Worm (Caenorhabditis elegans): ENCODE measurements around the gene T10H9.8.

T10H9.8 gene

DNA sequence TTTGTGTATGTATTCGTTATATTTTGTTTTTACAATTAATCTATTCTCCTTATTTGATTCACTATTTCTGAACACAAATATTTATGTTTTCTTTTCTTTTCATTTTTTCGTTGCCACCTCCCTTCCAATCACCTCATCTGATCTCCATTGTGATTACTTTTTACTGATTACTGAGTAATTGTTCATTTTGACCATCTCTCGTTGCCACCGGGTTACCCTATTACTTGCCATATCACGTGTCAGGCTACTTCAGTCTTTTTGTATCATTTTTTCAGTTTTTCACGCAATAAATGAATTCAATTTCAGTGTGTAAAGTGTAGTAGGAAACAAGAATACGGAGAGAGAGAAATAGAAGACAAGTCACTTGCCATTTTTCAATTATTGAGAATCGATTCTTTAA, at the start of gene T10H9.8:
Gene T10H9.8 (plus strand): TSS at position 301 of the 400 bp plus-strand sequence.
- TF ChIP-seq tbx-37 (GFP tag; conservative IDR thresholded peaks at IDR 0.05) (no peak), sea-1 (GFP tag; conservative IDR thresholded peaks at IDR 0.05) (no peak), ceh-13 (GFP tag; optimal IDR thresholded peaks at IDR 0.05) (no peak), hmg-4 (GFP tag; optimal IDR thresholded peaks at IDR 0.05) (no peak), aly-1 (tag; optimal IDR thresholded peaks at IDR 0.05) (no peak), tbx-11 (GFP tag; IDR thresholded peaks at IDR 0.05) (no peak), B0310.2 (tag; optimal IDR thresholded peaks at IDR 0.05) (no peak), pes-1 (GFP tag; IDR thresholded peaks at IDR 0.05) (no peak), flt-1 (GFP tag; IDR thresholded peaks at IDR 0.05) (no peak), ceh-36 (tag; optimal IDR thresholded peaks at IDR 0.05) (no peak), F13C5.2 (tag; optimal IDR thresholded peaks at IDR 0.05) (no peak), tra-4 (tag; optimal IDR thresholded peaks at IDR 0.05) (no peak)

DNA sequence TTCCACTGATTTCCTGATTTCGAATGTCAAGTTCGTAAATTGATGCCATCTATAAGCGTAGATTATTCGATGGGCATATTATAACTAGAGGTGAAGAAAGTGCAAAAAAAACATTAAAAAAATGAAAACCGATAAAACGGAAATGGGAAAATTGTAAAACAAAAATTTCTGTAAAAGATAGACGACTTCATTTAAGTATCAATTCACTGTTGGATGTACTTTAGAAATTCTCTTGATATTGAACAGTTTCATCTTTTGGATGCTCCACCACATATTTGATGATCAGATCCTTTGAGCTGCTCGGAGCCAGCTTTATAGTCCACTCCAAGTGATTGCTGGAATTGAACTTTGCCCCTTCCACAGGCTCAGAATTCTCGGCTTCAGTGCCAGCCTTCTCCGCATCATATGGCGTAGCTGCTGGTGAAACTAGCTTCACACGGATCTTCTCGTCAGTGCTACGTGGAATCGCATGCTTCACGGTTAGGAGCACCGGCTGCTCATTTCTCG, 49.5 kb upstream of the T10H9.8 start, which contains the start of gene ZK1055.6:
Gene ZK1055.6 (minus strand): TSS at position 51 of the 507 bp plus-strand sequence.
- no peak for TF ChIP-seq ets-7 (tag; optimal IDR thresholded peaks at IDR 0.05)
- TF ChIP-seq B0310.2 (tag; optimal IDR thresholded peaks at IDR 0.05) = no peak
- no peak for TF ChIP-seq tra-4 (tag; optimal IDR thresholded peaks at IDR 0.05)
- no peak for TF ChIP-seq pes-1 (GFP tag; IDR thresholded peaks at IDR 0.05)
- no peak for TF ChIP-seq sea-1 (GFP tag; conservative IDR thresholded peaks at IDR 0.05)
- no peak for TF ChIP-seq ceh-36 (tag; optimal IDR thresholded peaks at IDR 0.05)
- no peak for TF ChIP-seq tbx-11 (GFP tag; IDR thresholded peaks at IDR 0.05)

DNA sequence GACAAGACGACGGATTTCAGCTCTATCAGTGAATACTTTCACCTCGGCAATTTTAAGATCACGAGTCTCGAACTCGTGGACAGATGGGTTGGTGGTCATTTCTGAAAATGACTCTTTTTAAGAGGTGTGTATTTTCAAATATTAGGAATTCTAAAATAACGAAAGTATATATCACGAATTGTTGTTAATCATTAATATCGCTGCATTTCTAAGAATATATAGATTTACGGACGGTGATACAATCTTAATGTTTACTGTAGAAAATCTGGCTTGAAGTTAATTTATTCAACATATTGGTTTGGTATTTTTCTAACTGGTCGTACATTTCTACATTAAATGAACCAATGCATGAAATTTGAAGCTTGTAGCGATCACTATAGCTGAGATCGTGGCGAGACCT, 46.9 kb upstream of the T10H9.8 start, which contains the start of gene ZK1055.7:
Gene ZK1055.7 (minus strand): TSS at position 101 of the 400 bp plus-strand sequence.
- TF ChIP-seq ets-7 (tag; optimal IDR thresholded peaks at IDR 0.05) (no peak), tra-4 (tag; optimal IDR thresholded peaks at IDR 0.05) (no peak), ama-1 (optimal IDR thresholded peaks at IDR 0.05) (no peak), ceh-36 (tag; optimal IDR thresholded peaks at IDR 0.05) (no peak), sea-1 (GFP tag; conservative IDR thresholded peaks at IDR 0.05) (no peak), tbx-37 (GFP tag; conservative IDR thresholded peaks at IDR 0.05) (no peak), scrt-1 (GFP tag; IDR thresholded peaks at IDR 0.05) (no peak), pes-1 (GFP tag; IDR thresholded peaks at IDR 0.05) (no peak), flt-1 (GFP tag; IDR thresholded peaks at IDR 0.05) (no peak), hnd-1 (tag; optimal IDR thresholded peaks at IDR 0.05) (no peak), F13C5.2 (tag; optimal IDR thresholded peaks at IDR 0.05) (no peak), ceh-13 (GFP tag; optimal IDR thresholded peaks at IDR 0.05) (no peak), hmg-4 (GFP tag; optimal IDR thresholded peaks at IDR 0.05) (no peak)

DNA sequence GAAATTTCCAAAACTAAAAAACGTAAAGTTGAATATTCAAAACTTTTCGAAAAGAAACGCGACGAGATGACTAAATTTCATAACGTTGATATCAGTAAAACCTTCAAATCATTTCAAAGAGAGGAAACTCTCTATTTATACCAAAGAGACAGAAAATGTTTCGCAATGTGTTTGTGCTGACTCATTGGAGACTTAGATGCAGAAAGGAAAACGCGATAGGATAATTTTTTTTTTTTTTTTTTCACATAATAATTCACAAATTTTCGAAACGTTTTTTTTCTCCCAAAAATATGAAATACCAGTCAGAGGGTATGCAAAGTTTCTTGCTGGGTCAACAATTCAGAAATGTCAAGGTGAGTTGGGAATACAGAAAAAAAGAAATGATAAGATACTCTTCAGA, 46.0 kb upstream of the T10H9.8 start:
- TF ChIP-seq pes-1 (GFP tag; IDR thresholded peaks at IDR 0.05) (no peak), scrt-1 (GFP tag; IDR thresholded peaks at IDR 0.05) (no peak), flt-1 (GFP tag; IDR thresholded peaks at IDR 0.05) (no peak), hmbx-1 (tag; optimal IDR thresholded peaks at IDR 0.05) (no peak), tra-4 (tag; optimal IDR thresholded peaks at IDR 0.05) (no peak), B0310.2 (tag; optimal IDR thresholded peaks at IDR 0.05) (no peak)

- TF ChIP-seq ceh-13 (GFP tag; optimal IDR thresholded peaks at IDR 0.05) = no peak
- TF ChIP-seq hmg-4 (GFP tag; optimal IDR thresholded peaks at IDR 0.05) = no peak
Measured at ce11 chrV:6611058-6611457, 41.1 kb upstream of the T10H9.8 start, which contains the start of gene gon-14. Gene gon-14 (minus strand): TSS chrV:6611158.

DNA sequence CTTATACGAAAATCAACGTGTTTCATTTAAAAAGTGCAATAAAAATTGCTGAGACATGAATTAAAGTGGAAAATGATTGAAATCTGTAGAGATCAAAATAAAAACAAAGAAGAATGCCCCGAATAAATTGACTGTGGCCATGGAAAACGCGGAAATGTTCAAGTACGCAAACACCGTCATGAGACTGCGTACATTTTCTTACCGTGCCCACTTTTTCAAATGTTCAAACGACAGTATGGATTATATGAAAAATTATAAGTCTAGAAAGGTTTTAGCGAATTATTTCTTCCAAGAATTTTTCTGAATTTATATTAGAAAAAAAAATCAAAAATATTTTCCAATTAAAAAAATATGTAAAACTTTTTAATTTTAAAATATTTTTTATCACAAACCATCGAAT, 40.6 kb upstream of the T10H9.8 start:
- no peak for TF ChIP-seq ceh-13 (GFP tag; optimal IDR thresholded peaks at IDR 0.05)
- no peak for TF ChIP-seq hmg-4 (GFP tag; optimal IDR thresholded peaks at IDR 0.05)
- TF ChIP-seq F13C5.2 (tag; optimal IDR thresholded peaks at IDR 0.05) = no peak
- no peak for TF ChIP-seq scrt-1 (GFP tag; IDR thresholded peaks at IDR 0.05)
- no peak for TF ChIP-seq ama-1 (optimal IDR thresholded peaks at IDR 0.05)
- no peak for TF ChIP-seq tbx-11 (GFP tag; IDR thresholded peaks at IDR 0.05)
- no peak for TF ChIP-seq pes-1 (GFP tag; IDR thresholded peaks at IDR 0.05)
- no peak for TF ChIP-seq B0310.2 (tag; optimal IDR thresholded peaks at IDR 0.05)

- TF ChIP-seq ceh-13 (GFP tag; optimal IDR thresholded peaks at IDR 0.05) (no peak), F13C5.2 (tag; optimal IDR thresholded peaks at IDR 0.05) (no peak), tbx-11 (GFP tag; IDR thresholded peaks at IDR 0.05) (no peak), B0310.2 (tag; optimal IDR thresholded peaks at IDR 0.05) (no peak), aly-1 (tag; optimal IDR thresholded peaks at IDR 0.05) (no peak), ceh-36 (tag; optimal IDR thresholded peaks at IDR 0.05) (no peak), tbx-37 (GFP tag; conservative IDR thresholded peaks at IDR 0.05) (no peak), sea-1 (GFP tag; conservative IDR thresholded peaks at IDR 0.05) (no peak), hnd-1 (tag; optimal IDR thresholded peaks at IDR 0.05) (no peak), ama-1 (optimal IDR thresholded peaks at IDR 0.05) (no peak), hmg-4 (GFP tag; optimal IDR thresholded peaks at IDR 0.05) (no peak), tra-4 (tag; optimal IDR thresholded peaks at IDR 0.05) (no peak), flt-1 (GFP tag; IDR thresholded peaks at IDR 0.05) (no peak), ets-7 (tag; optimal IDR thresholded peaks at IDR 0.05) (no peak), pes-1 (GFP tag; IDR thresholded peaks at IDR 0.05) (no peak), hmbx-1 (tag; optimal IDR thresholded peaks at IDR 0.05) (no peak)
Measured at ce11 chrV:6614152-6614734, 37.9 kb upstream of the T10H9.8 start, which contains the start of gene cpr-4. Gene cpr-4 (plus strand): TSS chrV:6614674.

ce11 chrV:6614968-6615367, 37.2 kb upstream of the T10H9.8 start:
- no peak for TF ChIP-seq ets-7 (tag; optimal IDR thresholded peaks at IDR 0.05)
- no peak for TF ChIP-seq ceh-36 (tag; optimal IDR thresholded peaks at IDR 0.05)
- TF ChIP-seq scrt-1 (GFP tag; IDR thresholded peaks at IDR 0.05) = no peak
- no peak for TF ChIP-seq ama-1 (optimal IDR thresholded peaks at IDR 0.05)
- no peak for TF ChIP-seq B0310.2 (tag; optimal IDR thresholded peaks at IDR 0.05)
- TF ChIP-seq hmg-4 (GFP tag; optimal IDR thresholded peaks at IDR 0.05) = no peak
- no peak for TF ChIP-seq tra-4 (tag; optimal IDR thresholded peaks at IDR 0.05)
- TF ChIP-seq flt-1 (GFP tag; IDR thresholded peaks at IDR 0.05) = no peak
